Fruit fly (Drosophila melanogaster) whole organism, adult: Measurements from ENCODE around the gene Brms1.

Experiments
- CG11617 ChIP-seq: fragments of 200-800 bp; sonication (Bioruptor generic); optimal IDR thresholded peaks from 2 replicates; lab custom pipeline; 2017; ENCODE audit warnings: mild to moderate bottlenecking, missing biosample characterization, missing genetic modification reagents, missing genetic modification characterization
- CG12768 ChIP-seq: fragments of 200-800 bp; sonication (Bioruptor generic); optimal IDR thresholded peaks from 2 replicates; lab custom pipeline; 2017; ENCODE audit warnings: missing biosample characterization, missing genetic modification characterization, mild to moderate bottlenecking, moderate library complexity, missing genetic modification reagents
- CG14711 ChIP-seq: fragments of 200-800 bp; sonication (Bioruptor generic); optimal IDR thresholded peaks from 2 replicates; lab custom pipeline; 2018; ENCODE audit warnings: missing biosample characterization, mild to moderate bottlenecking, missing genetic modification characterization, moderate library complexity
- CG1620 ChIP-seq: fragments of 200-800 bp; sonication (Bioruptor generic); optimal IDR thresholded peaks from 2 replicates; lab custom pipeline; 2016; ENCODE audit warnings: missing biosample characterization, missing genetic modification characterization
- CG33017 ChIP-seq: fragments of 200-800 bp; sonication (Bioruptor generic); optimal IDR thresholded peaks from 2 replicates; lab custom pipeline; 2018; ENCODE audit warnings: missing biosample characterization, mild to moderate bottlenecking, missing genetic modification characterization, moderate library complexity
- CG5204 ChIP-seq: fragments of 200-800 bp; sonication (Bioruptor generic); optimal IDR thresholded peaks from 2 replicates; lab custom pipeline; 2016; ENCODE audit warnings: missing biosample characterization, missing genetic modification characterization
- CG7045 ChIP-seq: fragments of 200-800 bp; sonication (Bioruptor generic); optimal IDR thresholded peaks from 2 replicates; lab custom pipeline; 2017; ENCODE audit warnings: missing biosample characterization, mild to moderate bottlenecking, missing genetic modification characterization
- CG7101 ChIP-seq: fragments of 200-800 bp; sonication (Bioruptor generic); optimal IDR thresholded peaks from 2 replicates; lab custom pipeline; 2018; ENCODE audit warnings: missing biosample characterization, mild to moderate bottlenecking, missing genetic modification characterization, moderate library complexity
- Clk ChIP-seq: fragments of 200-800 bp; sonication (Bioruptor generic); optimal IDR thresholded peaks from 2 replicates; lab custom pipeline; 2017; ENCODE audit warnings: missing biosample characterization, missing genetic modification characterization
- Crg-1 ChIP-seq: fragments of 200-800 bp; sonication (Bioruptor generic); optimal IDR thresholded peaks from 2 replicates; lab custom pipeline; 2016; ENCODE audit warnings: missing biosample characterization, missing genetic modification characterization
- Hr96 ChIP-seq: fragments of 200-800 bp; sonication (Bioruptor generic); optimal IDR thresholded peaks from 2 replicates; lab custom pipeline; 2016; ENCODE audit warnings: missing biosample characterization, missing genetic modification characterization
- Mnt ChIP-seq: fragments of 200-800 bp; sonication (Bioruptor generic); optimal IDR thresholded peaks from 2 replicates; lab custom pipeline; 2016; ENCODE audit warnings: missing biosample characterization, mild to moderate bottlenecking, missing genetic modification characterization
- bab1 ChIP-seq: fragments of 200-800 bp; sonication (Bioruptor generic); optimal IDR thresholded peaks from 3 replicates; lab custom pipeline; 2019; ENCODE audit warnings: missing biosample characterization, mild to moderate bottlenecking, missing genetic modification characterization, moderate library complexity
- cic ChIP-seq: fragments of 200-800 bp; sonication (Bioruptor generic); optimal IDR thresholded peaks from 2 replicates; lab custom pipeline; 2017; ENCODE audit warnings: missing biosample characterization, mild to moderate bottlenecking, missing genetic modification characterization, moderate library complexity
- cnc ChIP-seq, 2 experiments: fragments of >200 bp; optimal IDR thresholded peaks; 2 replicates each; lab custom pipeline; 2017
- kay ChIP-seq: fragments of 200-800 bp; sonication (Bioruptor generic); peaks from one replicate; lab custom pipeline; 2016; ENCODE audit warnings: missing biosample characterization, missing genetic modification characterization, borderline replicate concordance
- ovo ChIP-seq: fragments of 200-800 bp; sonication (Bioruptor generic); optimal IDR thresholded peaks from 2 replicates; lab custom pipeline; 2016; ENCODE audit warnings: missing biosample characterization, missing genetic modification characterization
- pad ChIP-seq: fragments of 200-800 bp; sonication (Bioruptor generic); optimal IDR thresholded peaks from 3 replicates; lab custom pipeline; 2017; ENCODE audit warnings: missing biosample characterization, missing genetic modification characterization, mild to moderate bottlenecking, moderate library complexity, missing genetic modification reagents
- tj ChIP-seq: fragments of 200-800 bp; sonication (Bioruptor generic); optimal IDR thresholded peaks from 3 replicates; lab custom pipeline; 2017; ENCODE audit warnings: missing biosample characterization, mild to moderate bottlenecking, missing genetic modification characterization, moderate library complexity
- toe ChIP-seq: fragments of 200-800 bp; sonication (Bioruptor generic); optimal IDR thresholded peaks from 2 replicates; lab custom pipeline; 2016; ENCODE audit warnings: missing biosample characterization, missing genetic modification characterization

Brms1 gene

dm6 chrX:12923258-12923901 lies 14.0 kb upstream of the Brms1 start:
- no peak for TF ChIP-seq tj (GFP tag; lab: Kevin White, UChicago)
- TF ChIP-seq CG1620 (GFP tag; lab: Kevin White, UChicago): no peak
- no peak for TF ChIP-seq CG12768 (GFP tag; lab: Kevin White, UChicago)

- TF ChIP-seq cnc (optimal IDR thresholded peaks at IDR 0.05; lab: Kevin White, UChicago) (no peak), toe (GFP tag; lab: Kevin White, UChicago) (no peak), Hr96 (no peak), CG7101 (tag; lab: Kevin White, UChicago) (no peak), bab1 (GFP tag; lab: Kevin White, UChicago) (no peak)
Observed at dm6 chrX:12922338-12922737, 12.9 kb upstream of the Brms1 start.

- TF ChIP-seq CG12768 (GFP tag; lab: Kevin White, UChicago) (no peak), CG14711 (tag; lab: Kevin White, UChicago) (no peak), pad (no peak), CG5204 (GFP tag; lab: Kevin White, UChicago) (no peak), tj (GFP tag; lab: Kevin White, UChicago) (no peak), Clk (GFP tag; lab: Kevin White, UChicago) (no peak), CG7101 (tag; lab: Kevin White, UChicago) (no peak), Hr96 (no peak), toe (GFP tag; lab: Kevin White, UChicago) (no peak), CG1620 (GFP tag; lab: Kevin White, UChicago) (no peak), Crg-1 (no peak), CG11617 (GFP tag; lab: Kevin White, UChicago) (no peak), cnc (optimal IDR thresholded peaks at IDR 0.05; lab: Kevin White, UChicago) (no peak), CG7045 (GFP tag; lab: Kevin White, UChicago) (no peak), cic (GFP tag; lab: Kevin White, UChicago) (no peak), ovo (GFP tag; lab: Kevin White, UChicago) (no peak), kay (GFP tag; lab: Kevin White, UChicago) (no peak), Mnt (no peak)
Observed at dm6 chrX:12919594-12919993, 10.2 kb upstream of the Brms1 start.

- TF ChIP-seq CG33017 (tag; lab: Kevin White, UChicago) (no peak), toe (GFP tag; lab: Kevin White, UChicago) (no peak), kay (GFP tag; lab: Kevin White, UChicago) (no peak), Hr96 (no peak), CG14711 (tag; lab: Kevin White, UChicago) (no peak), Crg-1 (no peak)
Observed at dm6 chrX:12917177-12917576, 7.8 kb upstream of the Brms1 start, which contains the start of gene fne. TSS of gene fne (plus strand) at chrX:12917477.

- peak; percentile 26 for TF ChIP-seq CG14711 (tag; lab: Kevin White, UChicago)
- TF ChIP-seq CG7045 (GFP tag; lab: Kevin White, UChicago): peak; percentile 8
- TF ChIP-seq Crg-1: no peak
- TF ChIP-seq CG7101 (tag; lab: Kevin White, UChicago): peak; percentile 34
- peak; percentile 56 for TF ChIP-seq CG33017 (tag; lab: Kevin White, UChicago)
Observed at dm6 chrX:12913729-12914128, 4.3 kb upstream of the Brms1 start.

- TF ChIP-seq CG33017 (tag; lab: Kevin White, UChicago) (no peak), CG5204 (GFP tag; lab: Kevin White, UChicago) (no peak), ovo (GFP tag; lab: Kevin White, UChicago) (no peak), toe (GFP tag; lab: Kevin White, UChicago) (peak; percentile 14), kay (GFP tag; lab: Kevin White, UChicago) (no peak)
Observed at dm6 chrX:12906914-12907313, 2.5 kb downstream of the Brms1 start, which contains the start of gene mRpL49. TSS of gene mRpL49 (plus strand) at chrX:12907105.

dm6 chrX:12905901-12906689 lies 3.3 kb downstream of the Brms1 start, which contains the start of gene CG4404:
TSS of gene CG4404 (minus strand) at chrX:12906018.
- TF ChIP-seq cnc (optimal IDR thresholded peaks at IDR 0.05; lab: Kevin White, UChicago): peak in 1 of 2 experiments; percentile 62
- TF ChIP-seq tj (GFP tag; lab: Kevin White, UChicago): peak; percentile 96
- no peak for TF ChIP-seq Clk (GFP tag; lab: Kevin White, UChicago)
- TF ChIP-seq CG1620 (GFP tag; lab: Kevin White, UChicago): peak; percentile 14
- peak; percentile 29 for TF ChIP-seq toe (GFP tag; lab: Kevin White, UChicago)
- peak; percentile 13 for TF ChIP-seq CG7101 (tag; lab: Kevin White, UChicago)
- no peak for TF ChIP-seq cic (GFP tag; lab: Kevin White, UChicago)
- no peak for TF ChIP-seq Mnt
- peak; percentile 36 for TF ChIP-seq CG11617 (GFP tag; lab: Kevin White, UChicago)
